Fruit fly (Drosophila melanogaster) whole organism, embryonic: ENCODE data around the gene Sema5c.

Experiments
- ATbp ChIP-seq: fragments of 200-800 bp; sonication (Bioruptor generic); optimal IDR thresholded peaks from 2 replicates; lab custom pipeline; 2017; ENCODE audit warnings: missing biosample characterization, mild to moderate bottlenecking, missing genetic modification characterization, missing genetic modification reagents
- Adf1 ChIP-seq: fragments of 200-800 bp; sonication (Bioruptor generic); IDR thresholded peaks from 2 replicates; pipeline ENCODE4 v1.3.6; 2022; ENCODE audit warnings: missing biosample characterization, missing genetic modification characterization
- CG10565 ChIP-seq: fragments of 200-800 bp; sonication (Bioruptor generic); optimal IDR thresholded peaks from 3 replicates; lab custom pipeline; 2016; ENCODE audit warnings: missing biosample characterization, mild to moderate bottlenecking, missing genetic modification characterization
- CG10654 ChIP-seq: fragments of 200-800 bp; sonication (Bioruptor generic); optimal IDR thresholded peaks from 2 replicates; lab custom pipeline; 2016; ENCODE audit warnings: missing biosample characterization, missing genetic modification characterization
- CG12744 ChIP-seq: fragments of 200-800 bp; sonication (Bioruptor generic); optimal IDR thresholded peaks from 2 replicates; lab custom pipeline; 2016; ENCODE audit warnings: missing biosample characterization, missing genetic modification characterization
- CG12942 ChIP-seq: fragments of 200-800 bp; sonication (Bioruptor generic); optimal IDR thresholded peaks from 3 replicates; lab custom pipeline; 2016; ENCODE audit warnings: missing biosample characterization, missing genetic modification characterization
- CG13775 ChIP-seq: fragments of 200-800 bp; sonication (Bioruptor generic); optimal IDR thresholded peaks from 3 replicates; lab custom pipeline; 2017; ENCODE audit warnings: missing biosample characterization, mild to moderate bottlenecking, missing genetic modification characterization
- CG14710 ChIP-seq: fragments of 200-800 bp; sonication (Bioruptor generic); optimal IDR thresholded peaks from 3 replicates; lab custom pipeline; 2019; ENCODE audit warnings: missing biosample characterization, mild to moderate bottlenecking, missing genetic modification characterization, moderate library complexity
- CG15073 ChIP-seq: fragments of 200-800 bp; sonication (Bioruptor generic); optimal IDR thresholded peaks from 2 replicates; lab custom pipeline; 2016; ENCODE audit warnings: missing biosample characterization, missing genetic modification characterization
- CG1529 ChIP-seq: fragments of 200-800 bp; sonication (Bioruptor generic); optimal IDR thresholded peaks from 3 replicates; lab custom pipeline; 2018; ENCODE audit warnings: missing biosample characterization, missing genetic modification characterization
- CG16779 ChIP-seq: fragments of 200-800 bp; sonication (Bioruptor generic); IDR thresholded peaks from 2 replicates; pipeline ENCODE4 v1.3.6; 2022; ENCODE audit warnings: missing biosample characterization, missing genetic modification characterization
- CG16813 ChIP-seq: fragments of 200-800 bp; sonication (Bioruptor generic); IDR thresholded peaks from 3 replicates; pipeline ENCODE4 v1.3.6; 2022; ENCODE audit warnings: missing biosample characterization, missing genetic modification characterization; ENCODE audit not compliant: partially characterized antibody
- CG2678 ChIP-seq: fragments of 200-800 bp; sonication (Bioruptor generic); optimal IDR thresholded peaks from 3 replicates; lab custom pipeline; 2019; ENCODE audit warnings: missing biosample characterization, mild to moderate bottlenecking, missing genetic modification characterization, moderate library complexity
- CG30431 ChIP-seq: fragments of 200-800 bp; sonication (Bioruptor generic); optimal IDR thresholded peaks from 2 replicates; lab custom pipeline; 2017; ENCODE audit warnings: missing biosample characterization, missing genetic modification characterization
- CG31365 ChIP-seq: fragments of 200-800 bp; sonication (Bioruptor generic); optimal IDR thresholded peaks from 2 replicates; lab custom pipeline; 2018; ENCODE audit warnings: missing biosample characterization, mild to moderate bottlenecking, missing genetic modification characterization
- CG31388 ChIP-seq: fragments of 200-800 bp; sonication (Bioruptor generic); optimal IDR thresholded peaks from 2 replicates; lab custom pipeline; 2016; ENCODE audit warnings: missing biosample characterization, missing genetic modification characterization
- CG34376 ChIP-seq: fragments of 200-800 bp; sonication (Bioruptor generic); optimal IDR thresholded peaks from 2 replicates; lab custom pipeline; 2018; ENCODE audit warnings: missing biosample characterization, mild to moderate bottlenecking, missing genetic modification characterization
- CG4730 ChIP-seq: fragments of 200-800 bp; sonication (Bioruptor generic); IDR thresholded peaks from 2 replicates; pipeline ENCODE4 v1.3.6; 2022; ENCODE audit warnings: missing biosample characterization, missing genetic modification characterization
- CG8924 ChIP-seq: fragments of 200-800 bp; optimal IDR thresholded peaks from 3 replicates; lab custom pipeline; 2019; ENCODE audit warnings: missing biosample characterization, mild to moderate bottlenecking, missing genetic modification characterization, moderate library complexity
- CG9609 ChIP-seq: fragments of 200-800 bp; sonication (Bioruptor generic); optimal IDR thresholded peaks from 3 replicates; lab custom pipeline; 2016; ENCODE audit warnings: missing biosample characterization, missing genetic modification characterization
- CG9817 ChIP-seq: fragments of 200-800 bp; sonication (Bioruptor generic); optimal IDR thresholded peaks from 2 replicates; lab custom pipeline; 2018; ENCODE audit warnings: missing biosample characterization, mild to moderate bottlenecking, missing genetic modification characterization, moderate library complexity
- D19A ChIP-seq: fragments of 200-800 bp; optimal IDR thresholded peaks from 3 replicates; lab custom pipeline; 2019; ENCODE audit warnings: missing biosample characterization, mild to moderate bottlenecking, missing genetic modification characterization, moderate library complexity
- Dbx ChIP-seq: fragments of 200-800 bp; sonication (Bioruptor generic); IDR thresholded peaks from 3 replicates; pipeline ENCODE4 v1.3.6; 2022; ENCODE audit warnings: missing biosample characterization, missing genetic modification characterization
- E2f1 ChIP-seq: fragments of 200-800 bp; sonication (Bioruptor generic); IDR thresholded peaks from 2 replicates; pipeline ENCODE4 v1.3.6; 2022; ENCODE audit warnings: missing biosample characterization, missing genetic modification characterization
- H2.0 ChIP-seq: fragments of 200-800 bp; sonication (Bioruptor generic); IDR thresholded peaks from 2 replicates; pipeline ENCODE4 v1.3.6; 2022; ENCODE audit warnings: missing biosample characterization, missing genetic modification characterization
- HHEX ChIP-seq: fragments of 200-800 bp; sonication (Bioruptor generic); optimal IDR thresholded peaks from 3 replicates; lab custom pipeline; 2017; ENCODE audit warnings: missing biosample characterization, mild to moderate bottlenecking, missing genetic modification characterization, missing genetic modification reagents
- HLH3B ChIP-seq: fragments of 200-800 bp; sonication (Bioruptor generic); IDR thresholded peaks from 2 replicates; pipeline ENCODE4 v1.3.6; 2022; ENCODE audit warnings: missing biosample characterization, missing genetic modification characterization
- HLH4C ChIP-seq: fragments of 200-800 bp; sonication (Bioruptor generic); IDR thresholded peaks from 3 replicates; pipeline ENCODE4 v1.3.6; 2022; ENCODE audit warnings: missing biosample characterization, missing genetic modification characterization; ENCODE audit not compliant: partially characterized antibody
- Hey ChIP-seq: fragments of 200-800 bp; sonication (Bioruptor generic); optimal IDR thresholded peaks from 3 replicates; lab custom pipeline; 2018; ENCODE audit warnings: missing biosample characterization, mild to moderate bottlenecking, missing genetic modification characterization
- HmgD ChIP-seq: fragments of 200-800 bp; sonication (Bioruptor generic); optimal IDR thresholded peaks from 3 replicates; lab custom pipeline; 2016; ENCODE audit warnings: missing biosample characterization, missing genetic modification characterization
- Kr ChIP-seq: fragments of 200-800 bp; sonication (Bioruptor generic); optimal IDR thresholded peaks from 2 replicates; lab custom pipeline; 2017; ENCODE audit warnings: missing biosample characterization, mild to moderate bottlenecking, missing genetic modification characterization
- MTF-1 ChIP-seq: fragments of 200-800 bp; sonication (Bioruptor generic); optimal IDR thresholded peaks from 2 replicates; lab custom pipeline; 2018; ENCODE audit warnings: missing biosample characterization, mild to moderate bottlenecking, missing genetic modification characterization, borderline replicate concordance
- Max ChIP-seq: fragments of 200-800 bp; sonication (Bioruptor generic); optimal IDR thresholded peaks from 2 replicates; lab custom pipeline; 2016; ENCODE audit warnings: missing biosample characterization, mild to moderate bottlenecking, missing genetic modification characterization
- Med ChIP-seq: fragments of 200-800 bp; sonication (Bioruptor generic); peaks from one replicate; lab custom pipeline; 2016; ENCODE audit warnings: missing biosample characterization, missing genetic modification characterization, mild to moderate bottlenecking, inconsistent platforms, moderate library complexity
- NC2α ChIP-seq: fragments of 200-800 bp; sonication (Bioruptor generic); optimal IDR thresholded peaks from 2 replicates; lab custom pipeline; 2016; ENCODE audit warnings: missing biosample characterization, missing genetic modification characterization
- NFAT ChIP-seq: fragments of 200-800 bp; sonication (Bioruptor generic); IDR thresholded peaks from 2 replicates; pipeline ENCODE4 v1.3.6; 2022; ENCODE audit warnings: missing biosample characterization, missing genetic modification characterization
- PHDP ChIP-seq: fragments of 200-800 bp; sonication (Bioruptor generic); optimal IDR thresholded peaks from 3 replicates; lab custom pipeline; 2018; ENCODE audit warnings: missing biosample characterization, mild to moderate bottlenecking, missing genetic modification characterization, moderate library complexity
- Pdp1 ChIP-seq, 2 experiments: fragments of 200-800 bp; sonication (Bioruptor generic); optimal IDR thresholded peaks; 3 replicates each; lab custom pipeline; 2016; ENCODE audit warnings: missing biosample characterization in 2 of 2, missing genetic modification characterization in 2 of 2, mild to moderate bottlenecking in 1 of 2, moderate library complexity in 1 of 2
- Stat92E ChIP-seq, 3 experiments: fragments of >200 bp in 2 of 3; fragments of 200-800 bp in 1 of 3; sonication (Bioruptor generic) in 1 of 3; optimal IDR thresholded peaks; 2 replicates each; lab custom pipeline; 2017 to 2019; ENCODE audit warnings: missing biosample characterization in 3 of 3, missing genetic modification characterization in 3 of 3, mild to moderate bottlenecking in 1 of 3, moderate library complexity in 1 of 3
- YL-1 ChIP-seq: fragments of 200-800 bp; sonication (Bioruptor generic); optimal IDR thresholded peaks from 3 replicates; lab custom pipeline; 2017; ENCODE audit warnings: missing biosample characterization, mild to moderate bottlenecking, missing genetic modification characterization
- br ChIP-seq: fragments of >200 bp; optimal IDR thresholded peaks from 2 replicates; lab custom pipeline; 2017
- danr ChIP-seq: fragments of 200-800 bp; sonication (Bioruptor generic); IDR thresholded peaks from 2 replicates; pipeline ENCODE4 v1.3.6; 2022; ENCODE audit warnings: missing biosample characterization, missing genetic modification characterization
- ems ChIP-seq: fragments of 200-800 bp; sonication (Bioruptor generic); optimal IDR thresholded peaks from 3 replicates; lab custom pipeline; 2016; ENCODE audit warnings: missing biosample characterization, missing genetic modification characterization
- gfzf ChIP-seq: fragments of 200-800 bp; sonication (Bioruptor generic); optimal IDR thresholded peaks from 2 replicates; lab custom pipeline; 2016; ENCODE audit warnings: missing biosample characterization, mild to moderate bottlenecking, missing genetic modification characterization, moderate library complexity
- hth ChIP-seq: fragments of >200 bp; optimal IDR thresholded peaks from 2 replicates; lab custom pipeline; 2017; ENCODE audit warnings: inconsistent platforms
- ind ChIP-seq: fragments of 200-800 bp; sonication (Bioruptor generic); optimal IDR thresholded peaks from 3 replicates; lab custom pipeline; 2016; ENCODE audit warnings: missing biosample characterization, missing genetic modification characterization
- klu ChIP-seq: fragments of 200-800 bp; sonication (Bioruptor generic); IDR thresholded peaks from 2 replicates; pipeline ENCODE4 v1.3.6; 2022; ENCODE audit warnings: missing biosample characterization, missing genetic modification characterization
- sens ChIP-seq: fragments of 200-800 bp; sonication (Bioruptor generic); peaks from one replicate; lab custom pipeline; 2016; ENCODE audit warnings: missing biosample characterization, missing genetic modification characterization
- shn ChIP-seq: fragments of 200-800 bp; sonication (Bioruptor generic); optimal IDR thresholded peaks from 3 replicates; lab custom pipeline; 2016; ENCODE audit warnings: missing biosample characterization, missing genetic modification characterization
- sisA ChIP-seq: fragments of 200-800 bp; sonication (Bioruptor generic); IDR thresholded peaks from 2 replicates; pipeline ENCODE4 v1.3.6; 2022; ENCODE audit warnings: missing biosample characterization, missing genetic modification characterization
- sqz ChIP-seq: fragments of 200-800 bp; sonication (Bioruptor generic); optimal IDR thresholded peaks from 3 replicates; lab custom pipeline; 2018; ENCODE audit warnings: missing biosample characterization, mild to moderate bottlenecking, missing genetic modification characterization
- zf30C ChIP-seq: fragments of 200-800 bp; sonication (Bioruptor generic); optimal IDR thresholded peaks from 3 replicates; lab custom pipeline; 2018; ENCODE audit warnings: missing biosample characterization, mild to moderate bottlenecking, missing genetic modification characterization

The Sema5c gene

DNA sequence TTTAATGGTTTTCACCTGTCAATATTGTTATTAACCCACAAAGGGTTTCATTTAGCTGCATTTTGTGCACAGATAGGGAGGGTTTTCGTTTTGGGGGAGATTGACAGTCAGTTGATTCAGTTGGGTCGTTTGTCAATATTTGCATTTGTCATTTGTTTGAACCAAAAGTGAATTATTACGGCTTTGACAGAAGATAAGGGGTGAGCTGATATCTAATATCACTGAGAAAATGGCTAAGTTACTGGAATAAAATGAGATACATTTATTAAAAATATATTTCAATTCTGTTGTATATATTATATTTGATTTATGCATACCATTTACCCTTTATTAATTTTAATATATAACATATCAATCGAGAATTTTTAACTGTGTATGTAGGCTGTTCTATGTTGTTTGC is 2.2 kb upstream of the Sema5c start (continued):
- no peak for TF ChIP-seq E2f1
- TF ChIP-seq gfzf (GFP tag; lab: Kevin White, UChicago), result no peak
- peak; percentile 56 for TF ChIP-seq CG8924
- TF ChIP-seq HLH3B, result peak; percentile 31; the same call in 1 of the 2 replicates
- TF ChIP-seq HLH4C (GFP tag; lab: Robert Waterston, UW), result no peak
- TF ChIP-seq Hey (tag; lab: Kevin White, UChicago), result peak; percentile 17
- TF ChIP-seq Med (GFP tag; lab: Kevin White, UChicago), result peak; percentile 36
- no peak for TF ChIP-seq Dbx (GFP tag; lab: Robert Waterston, UW)
- no peak for TF ChIP-seq NFAT (GFP tag; lab: Robert Waterston, UW)
- TF ChIP-seq CG16779 (GFP tag; lab: Robert Waterston, UW), result no peak
- TF ChIP-seq sisA (GFP tag; lab: Robert Waterston, UW), result no peak
- TF ChIP-seq CG31365 (tag; lab: Kevin White, UChicago), result peak; percentile 49
- no peak for TF ChIP-seq CG13775 (GFP tag; lab: Kevin White, UChicago)
- TF ChIP-seq zf30C, result no peak
- no peak for TF ChIP-seq Adf1
- no peak for TF ChIP-seq ems (GFP tag; lab: Kevin White, UChicago)
- TF ChIP-seq Max (GFP tag; lab: Kevin White, UChicago), result no peak
- TF ChIP-seq CG30431 (GFP tag; lab: Kevin White, UChicago), result peak; percentile 15
- peak; percentile 58 for TF ChIP-seq D19A (tag; lab: Kevin White, UChicago)
- peak; percentile 64 for TF ChIP-seq YL-1 (GFP tag; lab: Kevin White, UChicago)
- TF ChIP-seq CG10654, result peak; percentile 48
- TF ChIP-seq CG10565, result no peak
- no peak for TF ChIP-seq Stat92E (GFP tag; optimal IDR thresholded peaks at IDR 0.05; lab: Kevin White, UChicago)
- TF ChIP-seq HHEX, result peak; percentile 59
- TF ChIP-seq CG9609 (GFP tag; lab: Kevin White, UChicago), result no peak
- TF ChIP-seq CG12744 (GFP tag; lab: Kevin White, UChicago), result no peak
- no peak for TF ChIP-seq ind (GFP tag; lab: Kevin White, UChicago)
- no peak for TF ChIP-seq NC2α (GFP tag; lab: Kevin White, UChicago)
- peak; percentile 81 for TF ChIP-seq sens (GFP tag; lab: Kevin White, UChicago)
- TF ChIP-seq MTF-1 (GFP tag; lab: Kevin White, UChicago), result peak; percentile 88
- TF ChIP-seq H2.0 (GFP tag; lab: Robert Waterston, UW), result no peak
- no peak for TF ChIP-seq klu
- no peak for TF ChIP-seq CG4730
- TF ChIP-seq CG14710, result peak; percentile 72
- peak; percentile 96 for TF ChIP-seq Kr (GFP tag; lab: Kevin White, UChicago)
- TF ChIP-seq danr (GFP tag; lab: Robert Waterston, UW), result no peak
- no peak for TF ChIP-seq CG34376 (GFP tag; lab: Kevin White, UChicago)
- TF ChIP-seq shn, result no peak
- peak; percentile 70 for TF ChIP-seq sqz (GFP tag; lab: Kevin White, UChicago)
- no peak for TF ChIP-seq br (lab: Kevin White, UChicago)
- TF ChIP-seq CG1529 (GFP tag; lab: Kevin White, UChicago), result peak; percentile 65
- peak; percentile 63 for TF ChIP-seq PHDP (tag; lab: Kevin White, UChicago)
- TF ChIP-seq Pdp1 (GFP tag; optimal IDR thresholded peaks at IDR 0.05; lab: Kevin White, UChicago), result no peak
- TF ChIP-seq CG16813 (GFP tag; lab: Robert Waterston, UW), result no peak
- TF ChIP-seq CG31388 (GFP tag; lab: Kevin White, UChicago), result no peak
- TF ChIP-seq HmgD, result no peak
- no peak for TF ChIP-seq CG15073 (GFP tag; lab: Kevin White, UChicago)
- TF ChIP-seq ATbp, result peak; percentile 87
- TF ChIP-seq hth (lab: Kevin White, UChicago), result no peak
- TF ChIP-seq CG2678, result peak; percentile 60
- no peak for TF ChIP-seq CG9817 (tag; lab: Kevin White, UChicago)
- no peak for TF ChIP-seq CG12942
